Worm (Caenorhabditis elegans): ENCODE results near the gene C06E1.7.

The C06E1.7 gene

DNA sequence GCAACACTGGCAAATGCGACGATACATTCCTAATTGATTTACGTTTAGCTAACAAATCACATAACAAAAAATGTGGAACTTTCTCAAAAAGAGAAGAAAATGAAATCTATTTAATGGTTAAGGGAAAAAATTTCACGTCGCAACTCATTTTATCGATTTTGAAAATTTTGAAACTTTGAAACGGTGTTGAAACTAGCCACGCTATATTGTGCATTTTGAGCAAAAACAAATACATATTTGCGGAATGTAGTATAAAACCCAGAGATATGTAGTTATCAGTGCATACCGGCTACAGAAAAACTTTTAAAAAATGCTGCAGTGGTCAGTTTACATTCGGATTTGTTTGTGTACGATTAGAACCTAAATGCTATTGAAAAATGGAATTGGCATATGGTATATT, at the start of gene C06E1.7:
TSS of gene C06E1.7 (minus strand) at position 101 of the 400 bp plus-strand sequence.
- TF ChIP-seq tab-1 (GFP tag; IDR thresholded peaks at IDR 0.05) (no peak), ztf-29 (GFP tag; IDR thresholded peaks at IDR 0.05) (no peak), ztf-23 (GFP tag; IDR thresholded peaks at IDR 0.05) (no peak), flt-1 (GFP tag; IDR thresholded peaks at IDR 0.05) (no peak), ref-1 (GFP tag; conservative IDR thresholded peaks at IDR 0.05) (no peak), T22C8.4 (GFP tag; IDR thresholded peaks at IDR 0.05) (no peak), cog-1 (tag; optimal IDR thresholded peaks at IDR 0.05) (no peak)

DNA sequence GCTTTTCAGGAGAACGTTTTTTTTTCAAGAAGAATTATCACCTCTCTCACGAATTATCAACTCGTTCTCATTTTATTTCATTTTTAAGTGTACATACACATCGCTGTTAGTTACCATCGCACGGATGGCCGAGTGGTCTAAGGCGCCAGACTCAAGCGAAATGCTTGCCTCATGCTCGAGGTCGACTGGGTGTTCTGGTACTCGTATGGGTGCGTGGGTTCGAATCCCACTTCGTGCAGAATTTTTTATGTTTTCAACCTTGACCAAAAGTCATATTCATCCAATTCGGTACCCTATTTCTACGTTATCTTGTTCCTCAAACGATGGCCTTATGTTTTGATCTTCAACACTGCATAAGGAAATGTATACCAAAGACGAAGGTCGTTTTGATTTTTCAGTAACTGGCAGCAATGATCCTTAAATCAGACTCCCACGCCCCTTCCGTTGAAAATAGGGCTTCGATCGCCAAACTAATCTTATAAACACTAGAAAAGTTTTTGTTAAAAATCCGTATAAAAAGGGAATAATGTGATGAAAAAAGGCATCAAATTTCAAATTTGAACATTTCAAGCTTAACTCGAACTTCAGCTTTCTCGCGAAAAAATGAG, 45.8 kb upstream of the C06E1.7 start, which contains the start of gene fip-1:
TSS of gene fip-1 (plus strand) at position 558 of the 608 bp plus-strand sequence.
- TF ChIP-seq cog-1 (tag; optimal IDR thresholded peaks at IDR 0.05) (no peak), ztf-29 (GFP tag; IDR thresholded peaks at IDR 0.05) (no peak), ztf-23 (GFP tag; IDR thresholded peaks at IDR 0.05) (no peak), ref-1 (GFP tag; conservative IDR thresholded peaks at IDR 0.05) (no peak), tab-1 (GFP tag; IDR thresholded peaks at IDR 0.05) (no peak), flt-1 (GFP tag; IDR thresholded peaks at IDR 0.05) (no peak), klf-2 (GFP tag; conservative IDR thresholded peaks at IDR 0.05) (no peak), med-1 (GFP tag; optimal IDR thresholded peaks at IDR 0.05; ENCODE audit: insufficient read depth) (no peak), T22C8.4 (GFP tag; IDR thresholded peaks at IDR 0.05) (no peak)

DNA sequence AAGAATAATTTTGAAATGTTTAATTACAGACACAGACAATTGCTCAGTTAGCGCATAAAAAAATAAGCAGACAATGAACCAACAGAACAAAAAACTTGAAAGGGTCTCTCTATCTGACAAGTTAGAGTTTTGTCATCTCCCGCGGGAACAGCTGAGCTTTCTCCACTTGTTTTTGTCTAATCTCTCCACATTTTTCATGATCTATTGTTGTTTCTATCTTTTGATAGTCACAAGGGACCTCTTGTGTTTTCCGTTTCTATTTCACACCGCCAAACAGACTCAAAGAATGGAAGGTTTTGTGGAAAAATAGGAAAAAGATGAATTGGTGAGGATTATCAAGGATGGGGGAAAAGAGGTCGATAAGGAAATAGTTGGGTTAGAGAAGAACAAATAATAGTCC, 43.3 kb upstream of the C06E1.7 start:
- no peak for TF ChIP-seq med-1 (GFP tag; optimal IDR thresholded peaks at IDR 0.05; ENCODE audit: insufficient read depth)
- no peak for TF ChIP-seq ztf-29 (GFP tag; IDR thresholded peaks at IDR 0.05)
- no peak for TF ChIP-seq ztf-23 (GFP tag; IDR thresholded peaks at IDR 0.05)

DNA sequence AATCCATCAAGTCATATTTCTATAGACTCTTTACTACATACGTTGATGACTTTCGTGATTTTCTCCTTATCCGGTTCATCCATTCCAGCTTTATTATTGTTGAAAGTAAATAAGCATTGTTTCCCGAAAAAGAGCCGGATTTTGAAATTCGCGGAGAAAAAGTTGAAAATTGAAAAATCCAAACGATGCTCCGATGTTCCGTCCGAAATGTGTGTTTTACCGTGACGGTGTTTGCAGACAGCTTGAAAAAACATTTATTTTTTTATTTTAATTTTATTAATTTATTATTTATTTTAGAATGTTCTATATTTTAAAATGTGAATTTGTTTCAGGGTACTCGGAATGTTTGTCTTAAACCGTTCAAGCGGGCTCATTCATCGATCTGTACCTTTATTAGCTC, 37.3 kb upstream of the C06E1.7 start, which contains the start of gene dnj-10:
TSS of gene dnj-10 (plus strand) at position 333 of the 400 bp plus-strand sequence.
- 0 out of 2 replicates have a peak, but pooled peaks have one; percentile 48 for TF ChIP-seq flt-1 (GFP tag; IDR thresholded peaks at IDR 0.05)
- no peak for TF ChIP-seq T22C8.4 (GFP tag; IDR thresholded peaks at IDR 0.05)

DNA sequence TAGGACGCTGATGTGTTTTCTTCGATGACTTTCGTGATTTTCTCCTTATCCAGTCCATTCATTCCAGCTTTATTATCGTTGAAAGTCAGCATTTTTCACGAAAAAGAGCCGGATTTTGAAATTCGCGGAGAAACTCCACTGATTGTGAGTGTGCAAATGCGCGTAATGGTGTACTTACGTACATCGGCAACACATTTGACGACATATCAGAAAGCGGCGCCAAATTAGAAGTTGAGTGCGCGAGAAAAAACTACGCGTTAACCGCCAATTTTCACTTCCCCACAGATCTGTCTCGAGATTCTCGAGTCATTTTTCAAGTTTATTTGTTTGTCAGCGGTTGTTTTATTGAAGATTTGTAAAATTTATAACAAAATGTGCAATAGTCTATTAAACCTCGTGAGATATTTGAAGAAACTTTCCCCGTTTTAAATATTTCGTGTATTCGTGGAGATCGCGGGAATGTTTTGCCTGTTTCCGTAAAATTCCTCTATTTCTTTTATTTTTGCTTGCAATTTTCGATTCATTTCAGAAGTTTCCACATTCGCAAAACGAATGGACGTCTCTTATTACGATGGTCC, 35.0 kb upstream of the C06E1.7 start, which contains the start of the genes polk-1 and gpr-1:
TSS of gene polk-1 (minus strand) at position 186 of the 578 bp plus-strand sequence.
TSS of gene gpr-1 (plus strand) at position 528 of the 578 bp plus-strand sequence.
- no peak for TF ChIP-seq ref-1 (GFP tag; conservative IDR thresholded peaks at IDR 0.05)
- no peak for TF ChIP-seq ztf-23 (GFP tag; IDR thresholded peaks at IDR 0.05)
- no peak for TF ChIP-seq ztf-29 (GFP tag; IDR thresholded peaks at IDR 0.05)

DNA sequence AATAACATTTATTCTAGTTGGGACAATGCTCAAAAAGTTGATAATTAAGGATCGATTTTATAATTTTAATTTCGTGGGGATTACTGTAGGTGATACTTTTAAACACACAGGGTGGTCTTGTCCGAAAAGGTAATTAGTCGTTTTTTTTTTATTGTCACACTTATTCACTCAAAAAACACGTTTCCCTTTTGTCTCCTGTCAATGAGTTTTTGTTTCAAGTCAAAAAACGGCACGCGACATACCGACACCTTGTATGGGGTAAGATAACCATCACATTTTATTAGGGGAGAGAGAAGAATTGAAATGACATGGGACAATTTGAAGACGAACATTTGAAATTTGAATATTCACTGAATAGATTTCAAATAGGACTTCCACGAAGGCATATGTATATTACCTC, 31.6 kb upstream of the C06E1.7 start:
- no peak for TF ChIP-seq ztf-29 (GFP tag; IDR thresholded peaks at IDR 0.05)
- no peak for TF ChIP-seq med-1 (GFP tag; optimal IDR thresholded peaks at IDR 0.05; ENCODE audit: insufficient read depth)
- no peak for TF ChIP-seq tab-1 (GFP tag; IDR thresholded peaks at IDR 0.05)
- TF ChIP-seq ref-1 (GFP tag; conservative IDR thresholded peaks at IDR 0.05), result no peak
- TF ChIP-seq ztf-23 (GFP tag; IDR thresholded peaks at IDR 0.05), result no peak
- no peak for TF ChIP-seq klf-2 (GFP tag; conservative IDR thresholded peaks at IDR 0.05)
- TF ChIP-seq T22C8.4 (GFP tag; IDR thresholded peaks at IDR 0.05), result no peak
- TF ChIP-seq cog-1 (tag; optimal IDR thresholded peaks at IDR 0.05), result no peak
- TF ChIP-seq flt-1 (GFP tag; IDR thresholded peaks at IDR 0.05), result no peak

DNA sequence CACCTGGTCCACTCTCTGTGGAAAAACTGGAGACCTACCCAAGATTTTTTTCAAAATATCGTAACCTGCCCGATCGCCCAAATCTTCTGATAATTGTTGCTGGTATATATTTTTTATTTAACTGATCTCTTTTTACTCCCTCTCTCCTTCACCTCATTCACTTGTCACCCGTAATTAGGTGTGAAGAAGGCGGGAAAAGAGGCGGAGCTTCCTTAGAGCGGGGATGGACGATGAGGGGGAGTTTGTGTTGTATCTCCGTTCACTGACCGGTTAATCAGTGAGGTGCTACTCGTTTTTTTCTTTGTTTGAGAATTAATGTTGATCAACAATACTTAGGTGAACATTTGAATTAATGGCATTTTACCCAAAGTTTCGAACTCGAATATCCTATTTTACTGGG, 28.9 kb upstream of the C06E1.7 start, which contains the start of gene ceh-16:
TSS of gene ceh-16 (plus strand) at position 301 of the 400 bp plus-strand sequence.
- no peak for TF ChIP-seq ztf-29 (GFP tag; IDR thresholded peaks at IDR 0.05)
- no peak for TF ChIP-seq med-1 (GFP tag; optimal IDR thresholded peaks at IDR 0.05; ENCODE audit: insufficient read depth)
- TF ChIP-seq cog-1 (tag; optimal IDR thresholded peaks at IDR 0.05), result no peak
- no peak for TF ChIP-seq flt-1 (GFP tag; IDR thresholded peaks at IDR 0.05)
- no peak for TF ChIP-seq tab-1 (GFP tag; IDR thresholded peaks at IDR 0.05)
- no peak for TF ChIP-seq ref-1 (GFP tag; conservative IDR thresholded peaks at IDR 0.05)
- no peak for TF ChIP-seq ztf-23 (GFP tag; IDR thresholded peaks at IDR 0.05)
- no peak for TF ChIP-seq klf-2 (GFP tag; conservative IDR thresholded peaks at IDR 0.05)

DNA sequence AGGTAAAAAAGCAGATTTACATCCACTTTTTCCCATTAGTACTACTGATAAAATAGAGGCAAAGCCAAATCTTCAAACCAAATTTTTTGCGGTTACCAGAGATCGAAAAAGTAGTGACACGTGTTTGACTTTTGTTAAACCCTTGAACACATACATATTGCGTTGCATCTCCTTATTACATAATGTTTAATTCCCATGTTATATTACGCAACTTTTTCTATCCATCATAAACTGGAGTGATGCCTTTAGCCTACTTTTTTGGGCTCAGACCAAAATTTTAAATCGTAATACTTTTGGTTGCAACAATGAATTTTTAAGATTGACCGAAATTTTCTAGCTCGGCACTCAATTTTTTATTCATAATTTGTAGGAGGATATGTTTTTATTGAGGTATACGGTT, 28.5 kb upstream of the C06E1.7 start:
- TF ChIP-seq ztf-29 (GFP tag; IDR thresholded peaks at IDR 0.05), result no peak
- no peak for TF ChIP-seq med-1 (GFP tag; optimal IDR thresholded peaks at IDR 0.05; ENCODE audit: insufficient read depth)
- TF ChIP-seq klf-2 (GFP tag; conservative IDR thresholded peaks at IDR 0.05), result no peak
- TF ChIP-seq cog-1 (tag; optimal IDR thresholded peaks at IDR 0.05), result no peak

DNA sequence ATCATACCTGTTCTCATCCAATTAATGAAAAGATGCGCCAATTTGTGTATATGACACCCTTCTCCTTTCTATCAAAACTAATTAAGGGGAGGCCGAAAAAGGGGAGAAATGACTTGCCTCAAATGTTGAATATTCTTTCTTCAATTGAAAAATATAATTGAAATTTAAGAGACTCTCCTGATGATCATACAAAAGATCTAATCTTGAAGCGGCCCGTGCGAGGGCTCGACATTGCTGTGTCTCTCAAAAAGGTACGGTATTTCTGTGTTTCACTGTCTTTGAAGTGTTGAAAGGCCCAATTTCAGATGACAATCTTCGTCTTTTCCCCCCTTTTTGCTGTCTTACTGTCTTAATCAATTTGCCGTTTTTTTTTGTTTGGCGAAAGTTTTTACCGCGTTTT, 27.5 kb upstream of the C06E1.7 start:
- TF ChIP-seq tab-1 (GFP tag; IDR thresholded peaks at IDR 0.05), result no peak
- TF ChIP-seq klf-2 (GFP tag; conservative IDR thresholded peaks at IDR 0.05), result no peak
- TF ChIP-seq ref-1 (GFP tag; conservative IDR thresholded peaks at IDR 0.05), result no peak
- no peak for TF ChIP-seq cog-1 (tag; optimal IDR thresholded peaks at IDR 0.05)
- TF ChIP-seq flt-1 (GFP tag; IDR thresholded peaks at IDR 0.05), result no peak
- TF ChIP-seq ztf-29 (GFP tag; IDR thresholded peaks at IDR 0.05), result no peak
- no peak for TF ChIP-seq ztf-23 (GFP tag; IDR thresholded peaks at IDR 0.05)
- TF ChIP-seq T22C8.4 (GFP tag; IDR thresholded peaks at IDR 0.05), result no peak
- no peak for TF ChIP-seq med-1 (GFP tag; optimal IDR thresholded peaks at IDR 0.05; ENCODE audit: insufficient read depth)

DNA sequence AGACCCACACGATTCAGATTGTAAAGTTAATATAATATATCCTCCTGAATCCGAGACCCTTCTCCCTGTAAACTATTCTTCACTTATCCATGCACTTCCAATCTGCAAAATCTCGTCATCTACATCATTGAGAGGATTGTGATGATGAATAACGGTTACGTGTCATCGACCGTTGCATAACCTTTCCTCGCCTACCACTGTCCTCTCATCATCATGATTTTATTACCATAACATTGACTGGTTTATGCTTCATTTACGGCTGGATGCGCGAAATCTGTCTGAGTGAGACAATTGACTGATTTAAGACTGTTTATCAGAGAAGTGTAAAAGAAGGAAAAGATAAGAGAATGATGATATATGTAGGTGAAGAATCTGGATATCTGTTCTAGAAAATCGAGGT, 26.7 kb upstream of the C06E1.7 start:
- no peak for TF ChIP-seq ztf-29 (GFP tag; IDR thresholded peaks at IDR 0.05)
- TF ChIP-seq flt-1 (GFP tag; IDR thresholded peaks at IDR 0.05), result no peak
- TF ChIP-seq tab-1 (GFP tag; IDR thresholded peaks at IDR 0.05), result no peak
- no peak for TF ChIP-seq cog-1 (tag; optimal IDR thresholded peaks at IDR 0.05)
- no peak for TF ChIP-seq T22C8.4 (GFP tag; IDR thresholded peaks at IDR 0.05)
- TF ChIP-seq ztf-23 (GFP tag; IDR thresholded peaks at IDR 0.05), result no peak
- TF ChIP-seq klf-2 (GFP tag; conservative IDR thresholded peaks at IDR 0.05), result no peak
- no peak for TF ChIP-seq med-1 (GFP tag; optimal IDR thresholded peaks at IDR 0.05; ENCODE audit: insufficient read depth)
- TF ChIP-seq ref-1 (GFP tag; conservative IDR thresholded peaks at IDR 0.05), result no peak

Measured in whole organism, midembryonic.